Worm (Caenorhabditis elegans) whole organism, early embryonic: ENCODE measurements around the gene C01B10.3.
A peak's percentile ranks its signal among the peaks of the same experiment; 100 is the strongest.

ENCODE experiments used
- B0310.2 ChIP-seq: sonication (generic microtip); optimal IDR thresholded peaks from 2 replicates; lab custom pipeline; 2016; ENCODE audit warnings: mild to moderate bottlenecking, missing genetic modification characterization, missing compliant biosample characterization
- F13C5.2 ChIP-seq: sonication (generic microtip); optimal IDR thresholded peaks from 2 replicates; lab custom pipeline; 2017; ENCODE audit warnings: mild to moderate bottlenecking, missing genetic modification characterization, inconsistent platforms, missing compliant biosample characterization
- aly-1 ChIP-seq: sonication (generic microtip); optimal IDR thresholded peaks from 2 replicates; lab custom pipeline; 2016; ENCODE audit warnings: missing genetic modification characterization, missing compliant biosample characterization
- ama-1 ChIP-seq: fragments of 150-350 bp; optimal IDR thresholded peaks from 2 replicates; lab custom pipeline; 2014
- ceh-13 ChIP-seq: fragments of 200-800 bp; sonication (Bioruptor generic); optimal IDR thresholded peaks from 2 replicates; lab custom pipeline; 2018; ENCODE audit warnings: mild to moderate bottlenecking, missing genetic modification characterization, missing compliant biosample characterization
- ceh-36 ChIP-seq: sonication (generic microtip); optimal IDR thresholded peaks from 2 replicates; lab custom pipeline; 2016; ENCODE audit warnings: missing genetic modification characterization, inconsistent platforms, missing compliant biosample characterization
- ets-7 ChIP-seq: sonication (generic microtip); optimal IDR thresholded peaks from 2 replicates; lab custom pipeline; 2016; ENCODE audit warnings: missing genotype, missing genetic modification characterization, missing compliant biosample characterization
- flt-1 ChIP-seq: fragments of 200-800 bp; sonication (Bioruptor generic); IDR thresholded peaks from 2 replicates; pipeline ENCODE4 v1.3.6; 2022; ENCODE audit warnings: missing genetic modification characterization, missing compliant biosample characterization
- hmbx-1 ChIP-seq: sonication (generic microtip); optimal IDR thresholded peaks from 2 replicates; lab custom pipeline; 2016; ENCODE audit warnings: mild to moderate bottlenecking, missing genetic modification characterization, missing compliant biosample characterization
- hmg-4 ChIP-seq: fragments of 200-800 bp; sonication (Bioruptor generic); optimal IDR thresholded peaks from 2 replicates; lab custom pipeline; 2018; ENCODE audit warnings: mild to moderate bottlenecking, missing genetic modification characterization, missing compliant biosample characterization
- hnd-1 ChIP-seq: sonication (generic microtip); optimal IDR thresholded peaks from 2 replicates; lab custom pipeline; 2016; ENCODE audit warnings: missing genetic modification characterization, missing compliant biosample characterization
- pes-1 ChIP-seq: fragments of 200-800 bp; sonication (Bioruptor generic); IDR thresholded peaks from 2 replicates; pipeline ENCODE4 v1.3.6; 2022; ENCODE audit warnings: missing genetic modification reagents, missing genetic modification characterization, missing compliant biosample characterization
- scrt-1 ChIP-seq: fragments of 200-800 bp; sonication (Bioruptor generic); IDR thresholded peaks from 2 replicates; pipeline ENCODE4 v1.3.6; 2022; ENCODE audit warnings: missing genetic modification characterization, missing compliant biosample characterization
- sea-1 ChIP-seq: fragments of 200-800 bp; sonication (Bioruptor generic); conservative IDR thresholded peaks from 2 replicates; pipeline ENCODE4 v1.3.6; 2022; ENCODE audit warnings: missing genetic modification characterization, missing compliant biosample characterization
- tbx-11 ChIP-seq: fragments of 200-800 bp; sonication (Bioruptor generic); IDR thresholded peaks from 2 replicates; pipeline ENCODE4 v1.3.6; 2022; ENCODE audit warnings: missing genetic modification characterization, missing compliant biosample characterization
- tbx-37 ChIP-seq: fragments of 200-800 bp; sonication (Bioruptor generic); conservative IDR thresholded peaks from 2 replicates; pipeline ENCODE4 v1.3.6; 2022; ENCODE audit warnings: missing genetic modification reagents, missing genetic modification characterization, missing compliant biosample characterization
- tra-4 ChIP-seq: sonication (generic microtip); optimal IDR thresholded peaks from 2 replicates; lab custom pipeline; 2017; ENCODE audit warnings: missing genetic modification characterization, missing compliant biosample characterization

C01B10.3 gene

ce11 chrIV:6652479-6653022 lies 31.4 kb upstream of the C01B10.3 start:
- no peak for TF ChIP-seq B0310.2 (tag; lab: Kevin White, UChicago)

- TF ChIP-seq hnd-1 (tag; lab: Kevin White, UChicago): no peak
- no peak for TF ChIP-seq tbx-37 (GFP tag; lab: Robert Waterston, UW)
- peak; percentile 70 for TF ChIP-seq hmg-4
- no peak for TF ChIP-seq tra-4 (tag; lab: Kevin White, UChicago)
- TF ChIP-seq ets-7 (tag; lab: Kevin White, UChicago): no peak
- peak; percentile 9 for TF ChIP-seq B0310.2 (tag; lab: Kevin White, UChicago)
- TF ChIP-seq hmbx-1 (tag; lab: Kevin White, UChicago): no peak
Observed at ce11 chrIV:6648625-6649024, 27.5 kb upstream of the C01B10.3 start.

DNA sequence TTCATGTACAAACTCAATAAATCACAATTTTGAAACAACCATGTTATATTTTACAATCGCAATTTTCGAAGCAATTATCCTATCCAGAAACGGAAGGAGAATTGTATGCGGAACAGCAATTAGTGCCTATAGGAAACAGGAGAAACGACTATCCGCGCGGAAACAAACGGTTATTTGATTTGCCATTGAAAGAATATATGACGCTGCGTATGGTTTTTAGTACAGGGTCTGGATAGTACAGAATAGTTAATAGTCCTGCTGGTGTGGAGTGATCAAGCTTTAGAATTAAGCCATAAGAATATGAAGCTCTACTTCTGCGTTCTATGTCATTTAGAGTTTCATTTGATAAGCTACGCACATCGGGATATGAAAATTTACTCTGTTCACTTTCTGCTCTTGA lies 25.8 kb upstream of the C01B10.3 start:
- TF ChIP-seq ets-7 (tag; lab: Kevin White, UChicago) (no peak), tbx-37 (GFP tag; lab: Robert Waterston, UW) (0 out of 2 replicates have a peak, but pooled peaks have one; percentile 13), hmg-4 (no peak), tbx-11 (no peak), B0310.2 (tag; lab: Kevin White, UChicago) (no peak), sea-1 (no peak), aly-1 (no peak), flt-1 (GFP tag; lab: Robert Waterston, UW) (no peak), ceh-36 (tag; lab: Kevin White, UChicago) (no peak), pes-1 (GFP tag; lab: Robert Waterston, UW) (no peak), tra-4 (tag; lab: Kevin White, UChicago) (no peak), hnd-1 (tag; lab: Kevin White, UChicago) (no peak), ama-1 (lab: Kevin White, UChicago) (peak; percentile 57), scrt-1 (no peak)

DNA sequence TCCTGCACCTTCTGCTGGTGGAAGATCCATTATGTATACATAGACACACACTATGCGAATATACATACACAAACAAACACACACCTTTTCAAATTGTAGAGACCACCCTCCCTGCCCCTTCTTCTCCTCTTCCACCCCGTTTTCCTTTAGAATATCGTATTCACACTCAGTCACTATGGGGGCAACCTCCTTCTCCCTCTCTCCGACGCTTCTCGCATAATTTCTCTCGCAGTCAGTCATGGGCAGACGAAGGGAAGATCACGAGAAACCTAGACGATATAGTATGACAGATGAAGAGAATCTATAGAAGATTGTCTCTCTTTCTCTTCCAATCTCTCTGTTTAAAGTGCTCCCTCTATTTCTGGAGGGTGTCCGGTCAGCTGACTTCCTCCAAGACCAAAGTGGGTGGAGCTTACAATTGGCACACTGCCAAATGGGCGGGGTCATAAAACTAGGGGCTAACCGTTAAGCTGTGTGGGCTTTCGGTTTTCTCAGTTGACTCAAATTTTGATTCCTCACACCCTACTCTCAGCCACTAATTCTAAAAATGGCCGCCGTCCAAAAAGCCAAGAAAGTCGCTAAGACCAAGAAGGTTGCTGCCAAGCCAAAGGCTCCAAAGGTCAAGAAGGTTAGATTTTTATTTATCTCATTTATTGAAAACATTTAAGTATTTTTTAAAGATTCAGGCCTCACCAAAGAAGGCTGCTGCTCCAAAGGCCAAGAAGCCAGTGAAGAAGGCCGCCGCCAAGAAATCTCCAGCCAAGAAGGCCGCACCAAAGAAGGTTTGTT lies 24.9 kb upstream of the C01B10.3 start, which contains the start of gene hil-7:
TSS of gene hil-7 (plus strand) at position 446 of the 789 bp plus-strand sequence.
- no peak for TF ChIP-seq tra-4 (tag; lab: Kevin White, UChicago)
- TF ChIP-seq aly-1: peak; percentile 61
- peak; percentile 63 for TF ChIP-seq hmg-4
- peak; percentile 12 for TF ChIP-seq F13C5.2 (tag; lab: Kevin White, UChicago)
- TF ChIP-seq scrt-1: no peak
- TF ChIP-seq ama-1 (lab: Kevin White, UChicago): peak; percentile 90

- no peak for TF ChIP-seq flt-1 (GFP tag; lab: Robert Waterston, UW)
- TF ChIP-seq tra-4 (tag; lab: Kevin White, UChicago): no peak
- no peak for TF ChIP-seq pes-1 (GFP tag; lab: Robert Waterston, UW)
- TF ChIP-seq ets-7 (tag; lab: Kevin White, UChicago): no peak
- TF ChIP-seq tbx-11: no peak
- no peak for TF ChIP-seq hnd-1 (tag; lab: Kevin White, UChicago)
- no peak for TF ChIP-seq B0310.2 (tag; lab: Kevin White, UChicago)
- TF ChIP-seq F13C5.2 (tag; lab: Kevin White, UChicago): no peak
- no peak for TF ChIP-seq ama-1 (lab: Kevin White, UChicago)
- no peak for TF ChIP-seq scrt-1
Observed at ce11 chrIV:6639880-6640279, 18.7 kb upstream of the C01B10.3 start, which contains the start of gene C01B10.6. TSS of gene C01B10.6 (plus strand) at chrIV:6640180.

- TF ChIP-seq tbx-11 (no peak), hmg-4 (no peak), flt-1 (GFP tag; lab: Robert Waterston, UW) (no peak), ceh-13 (GFP tag; lab: Kevin White, UChicago) (no peak), B0310.2 (tag; lab: Kevin White, UChicago) (no peak), ama-1 (lab: Kevin White, UChicago) (no peak), tbx-37 (GFP tag; lab: Robert Waterston, UW) (no peak), sea-1 (no peak), pes-1 (GFP tag; lab: Robert Waterston, UW) (no peak), tra-4 (tag; lab: Kevin White, UChicago) (no peak), scrt-1 (no peak), hmbx-1 (tag; lab: Kevin White, UChicago) (no peak), ceh-36 (tag; lab: Kevin White, UChicago) (no peak), hnd-1 (tag; lab: Kevin White, UChicago) (no peak)
Observed at ce11 chrIV:6638256-6638655, 17.1 kb upstream of the C01B10.3 start, which contains the start of gene C01B10.7. TSS of gene C01B10.7 (plus strand) at chrIV:6638556.

- TF ChIP-seq flt-1 (GFP tag; lab: Robert Waterston, UW): no peak
Observed at ce11 chrIV:6634789-6635188, 13.6 kb upstream of the C01B10.3 start, which contains the start of gene metl-13. TSS of gene metl-13 (plus strand) at chrIV:6635089.

ce11 chrIV:6631704-6632272 lies 10.6 kb upstream of the C01B10.3 start, which contains the start of the genes cest-5.1 and C01B10.9:
TSS of gene cest-5.1 (minus strand) at chrIV:6631754.
TSS of gene C01B10.9 (plus strand) at chrIV:6632222.
- TF ChIP-seq F13C5.2 (tag; lab: Kevin White, UChicago) (peak; percentile 26), tbx-37 (GFP tag; lab: Robert Waterston, UW) (peak; percentile 71), hnd-1 (tag; lab: Kevin White, UChicago) (no peak)
